Worm (Caenorhabditis elegans) whole organism, mixed stage, embryonic: ENCODE data around the gene F16B4.6.

Experiments
- lin-13 ChIP-seq: fragments of 150-350 bp; optimal IDR thresholded peaks from 2 replicates; lab custom pipeline; 2014; ENCODE audit warnings: missing biosample characterization, missing genetic modification characterization
- mep-1 ChIP-seq: fragments of 150-350 bp; optimal IDR thresholded peaks from 2 replicates; lab custom pipeline; 2017; ENCODE audit warnings: missing biosample characterization, missing genetic modification reagents, missing genetic modification characterization, inconsistent platforms
- nhr-28 ChIP-seq: fragments of 150-350 bp; optimal IDR thresholded peaks from 2 replicates; lab custom pipeline; 2014; ENCODE audit warnings: missing biosample characterization, missing genetic modification characterization
- nhr-76 ChIP-seq: sonication (generic microtip); optimal IDR thresholded peaks from 2 replicates; lab custom pipeline; 2017; ENCODE audit warnings: missing biosample characterization, missing genetic modification characterization
- snpc-4 ChIP-seq: fragments of 150-350 bp; optimal IDR thresholded peaks from 2 replicates; lab custom pipeline; 2014; ENCODE audit warnings: missing biosample characterization, missing genetic modification characterization
- unc-39 ChIP-seq: fragments of 150-350 bp; optimal IDR thresholded peaks from 2 replicates; lab custom pipeline; 2014; ENCODE audit warnings: missing biosample characterization, missing genetic modification characterization

DNA sequence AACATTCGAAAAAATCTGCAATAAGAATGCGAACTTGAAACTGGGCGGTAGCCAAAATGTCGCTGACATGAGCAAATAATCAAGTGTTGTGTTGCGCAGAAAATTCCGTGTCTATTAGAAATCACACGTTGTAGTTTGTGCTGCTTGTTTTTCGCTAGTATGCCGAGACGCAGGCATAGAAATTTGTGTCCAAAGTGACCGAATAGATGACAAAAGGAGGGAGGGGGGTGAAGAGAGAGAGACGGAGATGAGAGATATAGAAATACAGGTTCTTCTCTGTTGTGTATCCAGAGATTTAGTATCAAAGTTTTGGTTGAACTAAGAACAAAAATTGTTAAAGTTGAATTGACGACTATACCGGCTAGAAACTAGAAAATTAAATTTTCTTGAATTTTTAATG is 40.3 kb downstream of the F16B4.6 start:
- TF ChIP-seq nhr-76 (tag; lab: Kevin White, UChicago) (no peak), lin-13 (tag; lab: Kevin White, UChicago) (no peak), mep-1 (tag; lab: Kevin White, UChicago) (peak; percentile 69), nhr-28 (tag; lab: Kevin White, UChicago) (peak; percentile 94), snpc-4 (no peak), unc-39 (tag; lab: Kevin White, UChicago) (no peak)
